Fruit fly (Drosophila melanogaster) whole organism, adult: ENCODE data around the gene CG31926.

Experiments used
- CG11617 ChIP-seq: fragments of 200-800 bp; sonication (Bioruptor generic); optimal IDR thresholded peaks from 2 replicates; lab custom pipeline; 2017; ENCODE audit warnings: mild to moderate bottlenecking, missing biosample characterization, missing genetic modification reagents, missing genetic modification characterization
- CG12768 ChIP-seq: fragments of 200-800 bp; sonication (Bioruptor generic); optimal IDR thresholded peaks from 2 replicates; lab custom pipeline; 2017; ENCODE audit warnings: missing biosample characterization, missing genetic modification characterization, mild to moderate bottlenecking, moderate library complexity, missing genetic modification reagents
- CG14711 ChIP-seq: fragments of 200-800 bp; sonication (Bioruptor generic); optimal IDR thresholded peaks from 2 replicates; lab custom pipeline; 2018; ENCODE audit warnings: missing biosample characterization, mild to moderate bottlenecking, missing genetic modification characterization, moderate library complexity
- CG1620 ChIP-seq: fragments of 200-800 bp; sonication (Bioruptor generic); optimal IDR thresholded peaks from 2 replicates; lab custom pipeline; 2016; ENCODE audit warnings: missing biosample characterization, missing genetic modification characterization
- CG33017 ChIP-seq: fragments of 200-800 bp; sonication (Bioruptor generic); optimal IDR thresholded peaks from 2 replicates; lab custom pipeline; 2018; ENCODE audit warnings: missing biosample characterization, mild to moderate bottlenecking, missing genetic modification characterization, moderate library complexity
- CG5204 ChIP-seq: fragments of 200-800 bp; sonication (Bioruptor generic); optimal IDR thresholded peaks from 2 replicates; lab custom pipeline; 2016; ENCODE audit warnings: missing biosample characterization, missing genetic modification characterization
- CG7045 ChIP-seq: fragments of 200-800 bp; sonication (Bioruptor generic); optimal IDR thresholded peaks from 2 replicates; lab custom pipeline; 2017; ENCODE audit warnings: missing biosample characterization, mild to moderate bottlenecking, missing genetic modification characterization
- CG7101 ChIP-seq: fragments of 200-800 bp; sonication (Bioruptor generic); optimal IDR thresholded peaks from 2 replicates; lab custom pipeline; 2018; ENCODE audit warnings: missing biosample characterization, mild to moderate bottlenecking, missing genetic modification characterization, moderate library complexity
- Clk ChIP-seq: fragments of 200-800 bp; sonication (Bioruptor generic); optimal IDR thresholded peaks from 2 replicates; lab custom pipeline; 2017; ENCODE audit warnings: missing biosample characterization, missing genetic modification characterization
- Crg-1 ChIP-seq: fragments of 200-800 bp; sonication (Bioruptor generic); optimal IDR thresholded peaks from 2 replicates; lab custom pipeline; 2016; ENCODE audit warnings: missing biosample characterization, missing genetic modification characterization
- Hr96 ChIP-seq: fragments of 200-800 bp; sonication (Bioruptor generic); optimal IDR thresholded peaks from 2 replicates; lab custom pipeline; 2016; ENCODE audit warnings: missing biosample characterization, missing genetic modification characterization
- Mnt ChIP-seq: fragments of 200-800 bp; sonication (Bioruptor generic); optimal IDR thresholded peaks from 2 replicates; lab custom pipeline; 2016; ENCODE audit warnings: missing biosample characterization, mild to moderate bottlenecking, missing genetic modification characterization
- bab1 ChIP-seq: fragments of 200-800 bp; sonication (Bioruptor generic); optimal IDR thresholded peaks from 3 replicates; lab custom pipeline; 2019; ENCODE audit warnings: missing biosample characterization, mild to moderate bottlenecking, missing genetic modification characterization, moderate library complexity
- cic ChIP-seq: fragments of 200-800 bp; sonication (Bioruptor generic); optimal IDR thresholded peaks from 2 replicates; lab custom pipeline; 2017; ENCODE audit warnings: missing biosample characterization, mild to moderate bottlenecking, missing genetic modification characterization, moderate library complexity
- cnc ChIP-seq, 2 experiments: fragments of >200 bp; optimal IDR thresholded peaks; 2 replicates each; lab custom pipeline; 2017
- kay ChIP-seq: fragments of 200-800 bp; sonication (Bioruptor generic); peaks from one replicate; lab custom pipeline; 2016; ENCODE audit warnings: missing biosample characterization, missing genetic modification characterization, borderline replicate concordance
- ovo ChIP-seq: fragments of 200-800 bp; sonication (Bioruptor generic); optimal IDR thresholded peaks from 2 replicates; lab custom pipeline; 2016; ENCODE audit warnings: missing biosample characterization, missing genetic modification characterization
- pad ChIP-seq: fragments of 200-800 bp; sonication (Bioruptor generic); optimal IDR thresholded peaks from 3 replicates; lab custom pipeline; 2017; ENCODE audit warnings: missing biosample characterization, missing genetic modification characterization, mild to moderate bottlenecking, moderate library complexity, missing genetic modification reagents
- tj ChIP-seq: fragments of 200-800 bp; sonication (Bioruptor generic); optimal IDR thresholded peaks from 3 replicates; lab custom pipeline; 2017; ENCODE audit warnings: missing biosample characterization, mild to moderate bottlenecking, missing genetic modification characterization, moderate library complexity
- toe ChIP-seq: fragments of 200-800 bp; sonication (Bioruptor generic); optimal IDR thresholded peaks from 2 replicates; lab custom pipeline; 2016; ENCODE audit warnings: missing biosample characterization, missing genetic modification characterization

Gene CG31926

dm6 chr2L:1496943-1497342 lies 1.7 kb downstream of the CG31926 start, which contains the start of gene CG31661:
TSS of gene CG31661 (plus strand) at chr2L:1497243.
- TF ChIP-seq cic (GFP tag; lab: Kevin White, UChicago), result no peak
- no peak for TF ChIP-seq CG7101 (tag; lab: Kevin White, UChicago)
- TF ChIP-seq pad (GFP tag; lab: Kevin White, UChicago), result no peak
- no peak for TF ChIP-seq Hr96
- no peak for TF ChIP-seq Clk (GFP tag; lab: Kevin White, UChicago)
- TF ChIP-seq CG11617 (GFP tag; lab: Kevin White, UChicago), result no peak
- no peak for TF ChIP-seq CG12768
- no peak for TF ChIP-seq CG14711
- no peak for TF ChIP-seq cnc (optimal IDR thresholded peaks at IDR 0.05; lab: Kevin White, UChicago)
- no peak for TF ChIP-seq Mnt (GFP tag; lab: Kevin White, UChicago)

- TF ChIP-seq ovo (GFP tag; lab: Kevin White, UChicago) (no peak), tj (GFP tag; lab: Kevin White, UChicago) (no peak), CG1620 (GFP tag; lab: Kevin White, UChicago) (no peak), bab1 (GFP tag; lab: Kevin White, UChicago) (no peak), CG14711 (no peak), CG5204 (GFP tag; lab: Kevin White, UChicago) (no peak), Hr96 (no peak), pad (GFP tag; lab: Kevin White, UChicago) (no peak), CG7101 (tag; lab: Kevin White, UChicago) (no peak), CG33017 (tag; lab: Kevin White, UChicago) (no peak), kay (no peak), CG11617 (GFP tag; lab: Kevin White, UChicago) (no peak), cic (GFP tag; lab: Kevin White, UChicago) (no peak), Clk (GFP tag; lab: Kevin White, UChicago) (no peak), CG12768 (no peak)
Observed at dm6 chr2L:1498966-1499554, 3.8 kb downstream of the CG31926 start.

dm6 chr2L:1500312-1500711 lies 5.1 kb downstream of the CG31926 start, which contains the start of gene CG18131:
TSS of gene CG18131 (minus strand) at chr2L:1500608.
- TF ChIP-seq cic (GFP tag; lab: Kevin White, UChicago), result no peak
- TF ChIP-seq Crg-1 (GFP tag; lab: Kevin White, UChicago), result no peak
- TF ChIP-seq kay, result no peak
- no peak for TF ChIP-seq Hr96
- no peak for TF ChIP-seq CG11617 (GFP tag; lab: Kevin White, UChicago)
- no peak for TF ChIP-seq CG5204 (GFP tag; lab: Kevin White, UChicago)
- TF ChIP-seq cnc (optimal IDR thresholded peaks at IDR 0.05; lab: Kevin White, UChicago), result no peak
- TF ChIP-seq bab1 (GFP tag; lab: Kevin White, UChicago), result no peak
- TF ChIP-seq CG7101 (tag; lab: Kevin White, UChicago), result no peak
- no peak for TF ChIP-seq tj (GFP tag; lab: Kevin White, UChicago)
- TF ChIP-seq CG7045, result no peak
- TF ChIP-seq CG1620 (GFP tag; lab: Kevin White, UChicago), result no peak

dm6 chr2L:1502459-1503101 lies 7.3 kb downstream of the CG31926 start, which contains the start of gene CG7420:
TSS of gene CG7420 (minus strand) at chr2L:1502904.
- TF ChIP-seq bab1 (GFP tag; lab: Kevin White, UChicago) (peak; percentile 2), Mnt (GFP tag; lab: Kevin White, UChicago) (peak; percentile 17), CG5204 (GFP tag; lab: Kevin White, UChicago) (no peak), CG7101 (tag; lab: Kevin White, UChicago) (no peak), kay (no peak), tj (GFP tag; lab: Kevin White, UChicago) (no peak), CG7045 (no peak), Clk (GFP tag; lab: Kevin White, UChicago) (no peak), Hr96 (no peak)

dm6 chr2L:1504288-1504687 lies 9.0 kb downstream of the CG31926 start:
- no peak for TF ChIP-seq Crg-1 (GFP tag; lab: Kevin White, UChicago)
- TF ChIP-seq CG33017 (tag; lab: Kevin White, UChicago), result no peak
- TF ChIP-seq CG7101 (tag; lab: Kevin White, UChicago), result no peak
- TF ChIP-seq CG14711, result no peak
- TF ChIP-seq Mnt (GFP tag; lab: Kevin White, UChicago), result no peak
- no peak for TF ChIP-seq toe (GFP tag; lab: Kevin White, UChicago)
- no peak for TF ChIP-seq CG12768
- TF ChIP-seq ovo (GFP tag; lab: Kevin White, UChicago), result no peak
- no peak for TF ChIP-seq pad (GFP tag; lab: Kevin White, UChicago)
- no peak for TF ChIP-seq kay
- TF ChIP-seq Clk (GFP tag; lab: Kevin White, UChicago), result no peak
- TF ChIP-seq CG1620 (GFP tag; lab: Kevin White, UChicago), result no peak
- no peak for TF ChIP-seq Hr96
- no peak for TF ChIP-seq cic (GFP tag; lab: Kevin White, UChicago)
- TF ChIP-seq tj (GFP tag; lab: Kevin White, UChicago), result no peak
- no peak for TF ChIP-seq cnc (optimal IDR thresholded peaks at IDR 0.05; lab: Kevin White, UChicago)
- no peak for TF ChIP-seq CG7045
- no peak for TF ChIP-seq CG5204 (GFP tag; lab: Kevin White, UChicago)
- no peak for TF ChIP-seq bab1 (GFP tag; lab: Kevin White, UChicago)
- TF ChIP-seq CG11617 (GFP tag; lab: Kevin White, UChicago), result no peak

- TF ChIP-seq bab1 (GFP tag; lab: Kevin White, UChicago), result no peak
- no peak for TF ChIP-seq kay
- no peak for TF ChIP-seq Mnt (GFP tag; lab: Kevin White, UChicago)
- TF ChIP-seq CG11617 (GFP tag; lab: Kevin White, UChicago), result no peak
- TF ChIP-seq Hr96, result no peak
- TF ChIP-seq CG7101 (tag; lab: Kevin White, UChicago), result no peak
Observed at dm6 chr2L:1509748-1510147, 14.5 kb downstream of the CG31926 start.
